Fruit fly (Drosophila melanogaster): ENCODE data around the gene CG15814.

- TF ChIP-seq CG8478 (optimal IDR thresholded peaks at IDR 0.05) = no peak
- peak; percentile 28 to 59 for TF ChIP-seq CTCF (optimal IDR thresholded peaks at IDR 0.05)
Observed at dm6 chrX:17826807-17827703, 23.1 kb downstream of the CG15814 start, which contains the start of gene Socs16D.
